Worm (Caenorhabditis elegans): Measurements from ENCODE around the gene ZK1290.1.

The ZK1290.1 gene

DNA sequence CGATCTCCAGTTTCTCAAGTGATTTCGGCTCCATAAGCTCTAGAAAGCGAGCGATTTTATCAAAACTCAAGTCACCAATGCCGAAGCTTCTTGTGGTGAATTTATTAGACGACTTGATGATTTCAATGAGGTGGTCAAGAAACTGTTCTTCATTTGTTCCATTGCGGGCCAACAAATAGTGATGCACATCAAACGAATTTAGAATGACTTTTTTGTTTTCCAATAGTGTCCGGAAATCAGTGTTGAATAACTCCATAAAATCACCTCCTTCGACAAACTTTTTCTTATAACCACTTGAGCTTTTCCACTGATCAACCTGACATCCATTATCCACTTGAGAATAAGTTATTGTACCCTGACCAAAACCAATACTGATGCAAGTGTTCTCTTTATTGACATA lies 14.3 kb upstream of the ZK1290.1 start:
- TF ChIP-seq lin-15B (tag; optimal IDR thresholded peaks at IDR 0.05) (no peak), elt-1 (tag; optimal IDR thresholded peaks at IDR 0.05) (no peak), ZK546.5 (tag; optimal IDR thresholded peaks at IDR 0.05) (no peak), mdl-1 (tag; optimal IDR thresholded peaks at IDR 0.05) (no peak), ceh-28 (tag; optimal IDR thresholded peaks at IDR 0.05) (no peak), nhr-77 (tag; optimal IDR thresholded peaks at IDR 0.05) (no peak)

DNA sequence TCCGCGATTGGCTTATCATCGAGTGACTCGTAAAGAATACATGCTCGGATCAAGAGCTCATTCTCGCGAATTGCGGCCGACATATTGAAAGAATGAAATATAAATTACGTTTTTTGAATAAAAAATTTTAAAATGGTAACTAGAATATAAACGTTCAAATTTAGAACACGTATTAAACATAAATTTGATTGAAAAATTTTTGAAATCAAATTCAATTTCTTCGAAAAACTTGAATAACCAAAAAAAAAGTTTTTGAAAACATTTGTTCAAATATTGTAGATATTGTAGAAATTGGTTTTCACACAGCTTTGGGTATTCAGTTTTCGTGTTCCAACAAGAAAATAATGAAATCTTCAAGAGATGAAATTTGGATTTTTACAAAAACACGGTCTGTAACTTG lies 13.5 kb upstream of the ZK1290.1 start, which contains the start of gene fbxa-224:
Gene fbxa-224 (minus strand): TSS at position 101 of the 400 bp plus-strand sequence.
- TF ChIP-seq zag-1 (tag; optimal IDR thresholded peaks at IDR 0.05), result no peak

DNA sequence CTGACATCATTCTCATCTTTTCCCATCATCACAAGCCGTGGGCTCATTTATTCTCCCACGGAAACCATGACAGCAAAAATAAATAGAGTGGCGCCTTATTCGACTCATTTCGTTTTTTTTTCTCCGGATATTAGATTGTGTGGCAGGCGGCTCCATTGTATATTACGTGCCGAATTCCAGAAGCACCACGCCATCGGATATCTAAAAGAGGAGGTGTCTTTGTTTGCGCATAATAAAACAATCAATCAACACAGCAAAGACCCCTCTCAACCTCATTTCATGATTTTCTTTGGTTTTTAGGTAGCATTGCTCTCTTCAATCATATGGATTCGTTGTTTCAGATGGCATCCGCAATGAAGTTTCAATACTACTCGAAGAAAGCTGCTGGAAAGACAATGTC lies 12.5 kb upstream of the ZK1290.1 start, which contains the start of gene tph-1:
Gene tph-1 (plus strand): TSS at position 301 of the 400 bp plus-strand sequence.
- TF ChIP-seq jun-1 (tag; optimal IDR thresholded peaks at IDR 0.05), result no peak
- no peak for TF ChIP-seq snpc-4 (tag; optimal IDR thresholded peaks at IDR 0.05)
- no peak for TF ChIP-seq nhr-76 (tag; optimal IDR thresholded peaks at IDR 0.05)
- TF ChIP-seq unc-62 (GFP tag; optimal IDR thresholded peaks at IDR 0.05), result no peak
- no peak for TF ChIP-seq pqm-1 (tag; optimal IDR thresholded peaks at IDR 0.05)
- no peak for TF ChIP-seq hmg-11 (tag; optimal IDR thresholded peaks at IDR 0.05)

DNA sequence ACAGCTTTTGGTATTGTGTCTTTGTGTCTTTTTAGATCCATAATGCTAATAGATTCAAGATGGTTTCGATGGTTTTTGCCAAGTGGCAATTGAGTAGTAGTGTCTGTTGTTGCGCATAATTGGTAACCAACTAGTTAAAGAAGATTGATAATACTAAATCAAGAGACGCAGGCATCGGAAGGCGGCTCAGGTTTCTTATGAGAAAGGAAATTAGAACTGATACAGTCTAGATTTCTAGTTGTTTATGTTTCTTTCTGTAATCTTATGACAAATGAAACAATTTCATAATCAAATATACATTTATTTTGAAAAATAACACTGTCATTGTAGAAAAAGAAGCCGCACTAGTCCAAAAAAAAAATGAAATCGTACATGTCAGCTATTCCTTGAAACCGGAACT lies 7.8 kb upstream of the ZK1290.1 start, which contains the start of gene ZK1290.10:
Gene ZK1290.10 (minus strand): TSS at position 101 of the 400 bp plus-strand sequence.
- TF ChIP-seq nfya-1 (tag; optimal IDR thresholded peaks at IDR 0.05; ENCODE audit: insufficient read depth) (no peak), ZK546.5 (tag; optimal IDR thresholded peaks at IDR 0.05) (no peak), aly-2 (tag; optimal IDR thresholded peaks at IDR 0.05) (no peak), lin-15B (tag; optimal IDR thresholded peaks at IDR 0.05) (no peak), nhr-25 (tag; optimal IDR thresholded peaks at IDR 0.05) (no peak), pha-4 (tag; optimal IDR thresholded peaks at IDR 0.05) (no peak), ceh-28 (tag; optimal IDR thresholded peaks at IDR 0.05) (no peak), R02D3.7 (tag; optimal IDR thresholded peaks at IDR 0.05) (no peak), egl-27 (tag; optimal IDR thresholded peaks at IDR 0.05) (no peak), eor-1 (tag; optimal IDR thresholded peaks at IDR 0.05) (no peak), unc-62 (GFP tag; optimal IDR thresholded peaks at IDR 0.05) (no peak), fkh-10 (GFP tag; optimal IDR thresholded peaks at IDR 0.05) (no peak), skn-1 (tag; optimal IDR thresholded peaks at IDR 0.05) (no peak), lin-39 (tag; optimal IDR thresholded peaks at IDR 0.05) (no peak), unc-39 (tag; optimal IDR thresholded peaks at IDR 0.05) (no peak), nhr-237 (tag; optimal IDR thresholded peaks at IDR 0.05) (no peak)

DNA sequence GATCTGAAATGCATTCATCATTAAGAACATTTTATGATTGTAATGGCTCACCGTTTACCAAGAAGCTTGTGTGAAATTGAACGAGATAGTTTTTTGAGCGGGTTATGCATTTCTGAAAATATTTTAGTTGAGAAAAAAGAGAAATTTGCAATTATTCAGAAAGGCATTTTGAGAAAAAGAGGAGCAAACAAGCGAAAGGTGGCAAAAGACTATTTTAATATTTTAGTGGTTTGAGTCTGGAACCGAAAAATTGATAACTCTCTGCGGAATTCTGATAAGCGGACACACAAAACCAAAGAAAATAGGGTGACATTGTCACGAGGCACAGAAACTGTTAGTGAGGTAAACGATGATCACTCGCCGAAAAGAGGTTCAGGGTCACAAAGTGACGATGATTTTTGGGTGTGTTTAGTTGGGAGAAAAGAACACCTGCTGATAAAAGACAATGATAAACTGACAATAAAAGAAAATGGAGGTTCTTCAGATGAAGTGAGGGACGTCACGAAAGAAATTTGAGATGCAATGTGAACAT lies 6.8 kb upstream of the ZK1290.1 start:
- TF ChIP-seq lin-15B (tag; optimal IDR thresholded peaks at IDR 0.05) (no peak), mdl-1 (tag; optimal IDR thresholded peaks at IDR 0.05) (no peak), hmg-11 (tag; optimal IDR thresholded peaks at IDR 0.05) (no peak), elt-1 (tag; optimal IDR thresholded peaks at IDR 0.05) (no peak), ztf-4 (tag; optimal IDR thresholded peaks at IDR 0.05) (no peak), jun-1 (tag; optimal IDR thresholded peaks at IDR 0.05) (peak; percentile 84), egl-5 (tag; optimal IDR thresholded peaks at IDR 0.05) (no peak), pha-4 (tag; optimal IDR thresholded peaks at IDR 0.05) (peak; percentile 55), fkh-2 (tag; optimal IDR thresholded peaks at IDR 0.05) (no peak), elt-2 (tag; optimal IDR thresholded peaks at IDR 0.05) (peak; percentile 98), nhr-25 (tag; optimal IDR thresholded peaks at IDR 0.05) (peak; percentile 81), nhr-76 (tag; optimal IDR thresholded peaks at IDR 0.05) (no peak), tbx-2 (tag; optimal IDR thresholded peaks at IDR 0.05) (no peak), fkh-10 (GFP tag; optimal IDR thresholded peaks at IDR 0.05) (no peak), ZK546.5 (tag; optimal IDR thresholded peaks at IDR 0.05) (no peak), unc-62 (GFP tag; optimal IDR thresholded peaks at IDR 0.05) (no peak), fos-1 (tag; optimal IDR thresholded peaks at IDR 0.05) (no peak), ceh-28 (tag; optimal IDR thresholded peaks at IDR 0.05) (no peak), nhr-11 (tag; optimal IDR thresholded peaks at IDR 0.05) (no peak), pqm-1 (tag; optimal IDR thresholded peaks at IDR 0.05) (peak; percentile 79), nfya-1 (tag; optimal IDR thresholded peaks at IDR 0.05; ENCODE audit: insufficient read depth) (no peak)

DNA sequence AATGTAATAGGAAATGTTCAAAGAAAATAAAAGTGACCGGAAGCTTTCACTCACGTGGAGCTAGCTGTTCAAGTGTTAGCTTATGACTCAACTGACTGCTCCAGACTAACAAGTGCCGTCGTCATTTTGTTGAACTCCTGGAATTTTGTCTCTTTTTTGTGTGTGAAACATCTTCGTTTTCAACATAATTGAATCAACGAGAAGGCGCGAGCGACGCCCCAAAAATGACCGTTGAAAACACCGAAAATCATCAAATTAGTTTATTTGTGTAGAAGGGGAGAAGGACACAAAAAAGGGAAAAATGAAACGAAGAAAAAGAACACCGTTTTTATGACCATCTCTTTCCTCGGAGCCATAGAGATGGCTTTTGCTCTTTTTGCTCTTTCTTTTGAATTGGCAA lies 6.1 kb upstream of the ZK1290.1 start, which contains the start of gene ZK1290.14:
Gene ZK1290.14 (minus strand): TSS at position 139 of the 400 bp plus-strand sequence.
- no peak for TF ChIP-seq ztf-11 (tag; optimal IDR thresholded peaks at IDR 0.05)
- TF ChIP-seq nhr-25 (tag; optimal IDR thresholded peaks at IDR 0.05), result no peak
- TF ChIP-seq nhr-76 (tag; optimal IDR thresholded peaks at IDR 0.05), result no peak
- TF ChIP-seq unc-39 (tag; optimal IDR thresholded peaks at IDR 0.05), result no peak
- no peak for TF ChIP-seq fos-1 (tag; optimal IDR thresholded peaks at IDR 0.05)
- TF ChIP-seq sea-2 (GFP tag; optimal IDR thresholded peaks at IDR 0.05), result no peak
- no peak for TF ChIP-seq aly-2 (tag; optimal IDR thresholded peaks at IDR 0.05)
- no peak for TF ChIP-seq unc-62 (GFP tag; optimal IDR thresholded peaks at IDR 0.05)
- TF ChIP-seq nhr-67 (tag; optimal IDR thresholded peaks at IDR 0.05), result no peak
- no peak for TF ChIP-seq ceh-9 (tag; optimal IDR thresholded peaks at IDR 0.05)
- no peak for TF ChIP-seq skn-1 (tag; optimal IDR thresholded peaks at IDR 0.05)
- no peak for TF ChIP-seq nhr-23 (tag; optimal IDR thresholded peaks at IDR 0.05)
- TF ChIP-seq lin-39 (tag; optimal IDR thresholded peaks at IDR 0.05), result no peak
- TF ChIP-seq nhr-237 (tag; optimal IDR thresholded peaks at IDR 0.05), result no peak
- TF ChIP-seq ceh-82 (tag; optimal IDR thresholded peaks at IDR 0.05), result no peak
- no peak for TF ChIP-seq elt-1 (tag; optimal IDR thresholded peaks at IDR 0.05)

Data from whole organism, L3 larva.